Fruit fly (Drosophila melanogaster) whole organism, embryonic: ENCODE results near the gene CG34002.

Experiments used
- CG10147 ChIP-seq: fragments of 200-800 bp; sonication (Bioruptor generic); optimal IDR thresholded peaks from 2 replicates; lab custom pipeline; 2019; ENCODE audit warnings: missing biosample characterization, mild to moderate bottlenecking, missing genetic modification characterization, moderate library complexity
- CG10543 ChIP-seq: fragments of 200-800 bp; sonication (Bioruptor generic); optimal IDR thresholded peaks from 3 replicates; lab custom pipeline; 2017; ENCODE audit warnings: missing biosample characterization, mild to moderate bottlenecking, missing genetic modification characterization, moderate library complexity
- CG11085 ChIP-seq: fragments of 200-800 bp; sonication (Bioruptor generic); IDR thresholded peaks from 2 replicates; pipeline ENCODE4 v1.3.6; 2022; ENCODE audit warnings: missing biosample characterization, missing genetic modification characterization
- CG11093 ChIP-seq: fragments of 200-800 bp; sonication (Bioruptor generic); IDR thresholded peaks from 3 replicates; pipeline ENCODE4 v1.3.6; 2022; ENCODE audit warnings: missing biosample characterization, missing genetic modification characterization
- CG11695 ChIP-seq: fragments of 200-800 bp; sonication (Bioruptor generic); IDR thresholded peaks from 3 replicates; pipeline ENCODE4 v1.3.6; 2022; ENCODE audit warnings: missing biosample characterization, missing genetic modification characterization
- CG12071 ChIP-seq: fragments of 200-800 bp; sonication (Bioruptor generic); optimal IDR thresholded peaks from 3 replicates; lab custom pipeline; 2018; ENCODE audit warnings: missing biosample characterization, mild to moderate bottlenecking, missing genetic modification characterization
- CG15514 ChIP-seq: fragments of 200-800 bp; sonication (Bioruptor generic); optimal IDR thresholded peaks from 3 replicates; lab custom pipeline; 2017; ENCODE audit warnings: missing biosample characterization, missing genetic modification characterization, mild to moderate bottlenecking, moderate library complexity, missing genetic modification reagents
- CG15696 ChIP-seq: fragments of 200-800 bp; sonication (Bioruptor generic); optimal IDR thresholded peaks from 2 replicates; lab custom pipeline; 2019; ENCODE audit warnings: missing biosample characterization, mild to moderate bottlenecking, missing genetic modification characterization, moderate library complexity
- CG3281 ChIP-seq: fragments of 200-800 bp; sonication (Bioruptor generic); optimal IDR thresholded peaks from 3 replicates; lab custom pipeline; 2017; ENCODE audit warnings: missing biosample characterization, mild to moderate bottlenecking, missing genetic modification characterization
- CG3847 ChIP-seq: fragments of 200-800 bp; sonication (Bioruptor generic); IDR thresholded peaks from 2 replicates; pipeline ENCODE4 v1.3.6; 2022; ENCODE audit warnings: missing biosample characterization, missing genetic modification characterization
- CG4617 ChIP-seq: fragments of 200-800 bp; sonication (Bioruptor generic); optimal IDR thresholded peaks from 3 replicates; lab custom pipeline; 2016; ENCODE audit warnings: missing biosample characterization, missing genetic modification characterization, borderline replicate concordance
- CG6689 ChIP-seq: fragments of 200-800 bp; sonication (Bioruptor generic); IDR thresholded peaks from 2 replicates; pipeline ENCODE4 v1.3.6; 2022; ENCODE audit warnings: missing biosample characterization, missing genetic modification characterization
- CG6765 ChIP-seq: fragments of 200-800 bp; sonication (Bioruptor generic); optimal IDR thresholded peaks from 3 replicates; lab custom pipeline; 2017; ENCODE audit warnings: missing biosample characterization, mild to moderate bottlenecking, missing genetic modification characterization
- CG8388 ChIP-seq: fragments of 200-800 bp; sonication (Bioruptor generic); optimal IDR thresholded peaks from 2 replicates; lab custom pipeline; 2019; ENCODE audit warnings: missing biosample characterization, mild to moderate bottlenecking, missing genetic modification characterization, moderate library complexity
- CG9437 ChIP-seq: fragments of 200-800 bp; sonication (Bioruptor generic); optimal IDR thresholded peaks from 2 replicates; lab custom pipeline; 2018; ENCODE audit warnings: missing biosample characterization, mild to moderate bottlenecking, missing genetic modification characterization
- CkIIα-i1 ChIP-seq: fragments of 200-800 bp; sonication (Bioruptor generic); IDR thresholded peaks from 2 replicates; pipeline ENCODE4 v1.3.6; 2022; ENCODE audit warnings: missing biosample characterization, missing genetic modification characterization
- Dad ChIP-seq: fragments of 200-800 bp; sonication (Bioruptor generic); optimal IDR thresholded peaks from 3 replicates; lab custom pipeline; 2016; ENCODE audit warnings: missing biosample characterization, missing genetic modification characterization
- Ets65A ChIP-seq: fragments of 200-800 bp; sonication (Bioruptor generic); peaks from one replicate; lab custom pipeline; 2016; ENCODE audit warnings: missing biosample characterization, missing genetic modification characterization
- MBD-R2 ChIP-seq: fragments of 200-800 bp; sonication (Bioruptor generic); IDR thresholded peaks from 2 replicates; pipeline ENCODE4 v1.3.6; 2022; ENCODE audit warnings: missing biosample characterization, missing genetic modification characterization
- Opbp ChIP-seq: fragments of 200-800 bp; sonication (Bioruptor generic); IDR thresholded peaks from 3 replicates; pipeline ENCODE4 v1.3.6; 2022; ENCODE audit warnings: missing biosample characterization, missing genetic modification characterization; ENCODE audit not compliant: partially characterized antibody
- Sry-β ChIP-seq: fragments of 200-800 bp; sonication (Bioruptor generic); optimal IDR thresholded peaks from 2 replicates; lab custom pipeline; 2018; ENCODE audit warnings: missing biosample characterization, mild to moderate bottlenecking, missing genetic modification characterization, moderate library complexity
- ap ChIP-seq: fragments of 200-800 bp; sonication (Bioruptor generic); IDR thresholded peaks from 2 replicates; pipeline ENCODE4 v1.3.6; 2022; ENCODE audit warnings: missing biosample characterization, missing genetic modification characterization
- croc ChIP-seq: fragments of 200-800 bp; sonication (Bioruptor generic); conservative IDR thresholded peaks from 3 replicates; pipeline ENCODE4 v1.3.6; 2022; ENCODE audit warnings: missing biosample characterization, missing genetic modification characterization
- da ChIP-seq: fragments of 200-800 bp; sonication (Bioruptor generic); optimal IDR thresholded peaks from 2 replicates; lab custom pipeline; 2016; ENCODE audit warnings: missing biosample characterization, missing genetic modification characterization
- ewg ChIP-seq: fragments of 200-800 bp; sonication (Bioruptor generic); optimal IDR thresholded peaks from 3 replicates; lab custom pipeline; 2017; ENCODE audit warnings: mild to moderate bottlenecking, missing biosample characterization, missing genetic modification reagents, missing genetic modification characterization
- fd96Cb ChIP-seq: fragments of 200-800 bp; sonication (Bioruptor generic); optimal IDR thresholded peaks from 2 replicates; lab custom pipeline; 2018; ENCODE audit warnings: missing biosample characterization, mild to moderate bottlenecking, missing genetic modification characterization, moderate library complexity
- gsb ChIP-seq: fragments of 200-800 bp; sonication (Bioruptor generic); IDR thresholded peaks from 2 replicates; pipeline ENCODE4 v1.3.6; 2022; ENCODE audit warnings: missing biosample characterization, missing genetic modification characterization
- gt ChIP-seq: fragments of 200-800 bp; sonication (Bioruptor generic); IDR thresholded peaks from 2 replicates; pipeline ENCODE4 v1.3.6; 2022; ENCODE audit warnings: missing biosample characterization, missing genetic modification characterization
- hb ChIP-seq: fragments of 200-800 bp; sonication (Bioruptor generic); IDR thresholded peaks from 3 replicates; pipeline ENCODE4 v1.3.6; 2022; ENCODE audit warnings: missing biosample characterization, missing genetic modification characterization; ENCODE audit not compliant: partially characterized antibody
- jing ChIP-seq: fragments of 200-800 bp; sonication (Bioruptor generic); optimal IDR thresholded peaks from 2 replicates; lab custom pipeline; 2018; ENCODE audit warnings: missing biosample characterization, mild to moderate bottlenecking, missing genetic modification characterization
- klu ChIP-seq: fragments of 200-800 bp; sonication (Bioruptor generic); IDR thresholded peaks from 2 replicates; pipeline ENCODE4 v1.3.6; 2022; ENCODE audit warnings: missing biosample characterization, missing genetic modification characterization
- odd ChIP-seq: fragments of 200-800 bp; sonication (Bioruptor generic); optimal IDR thresholded peaks from 2 replicates; lab custom pipeline; 2017; ENCODE audit warnings: missing biosample characterization, mild to moderate bottlenecking, missing genetic modification characterization
- pita ChIP-seq: fragments of 200-800 bp; sonication (Bioruptor generic); optimal IDR thresholded peaks from 2 replicates; lab custom pipeline; 2017; ENCODE audit warnings: missing biosample characterization, mild to moderate bottlenecking, missing genetic modification characterization
- pzg ChIP-seq: fragments of 200-800 bp; sonication (Bioruptor generic); optimal IDR thresholded peaks from 3 replicates; lab custom pipeline; 2018; ENCODE audit warnings: missing biosample characterization, mild to moderate bottlenecking, missing genetic modification characterization, moderate library complexity
- scrt ChIP-seq: fragments of 200-800 bp; sonication (Bioruptor generic); optimal IDR thresholded peaks from 2 replicates; lab custom pipeline; 2018; ENCODE audit warnings: missing biosample characterization, mild to moderate bottlenecking, missing genetic modification characterization, moderate library complexity
- sug ChIP-seq: fragments of 200-800 bp; optimal IDR thresholded peaks from 2 replicates; lab custom pipeline; 2019; ENCODE audit warnings: missing biosample characterization, mild to moderate bottlenecking, missing genetic modification characterization, moderate library complexity
- ttk ChIP-seq: fragments of 200-800 bp; sonication (Bioruptor generic); IDR thresholded peaks from 2 replicates; pipeline ENCODE4 v2.1.2; 2022; ENCODE audit warnings: missing biosample characterization, missing genetic modification characterization
- twi ChIP-seq: fragments of 200-800 bp; optimal IDR thresholded peaks from 2 replicates; lab custom pipeline; 2019; ENCODE audit warnings: missing biosample characterization, mild to moderate bottlenecking, missing genetic modification characterization, moderate library complexity

CG34002 gene

DNA sequence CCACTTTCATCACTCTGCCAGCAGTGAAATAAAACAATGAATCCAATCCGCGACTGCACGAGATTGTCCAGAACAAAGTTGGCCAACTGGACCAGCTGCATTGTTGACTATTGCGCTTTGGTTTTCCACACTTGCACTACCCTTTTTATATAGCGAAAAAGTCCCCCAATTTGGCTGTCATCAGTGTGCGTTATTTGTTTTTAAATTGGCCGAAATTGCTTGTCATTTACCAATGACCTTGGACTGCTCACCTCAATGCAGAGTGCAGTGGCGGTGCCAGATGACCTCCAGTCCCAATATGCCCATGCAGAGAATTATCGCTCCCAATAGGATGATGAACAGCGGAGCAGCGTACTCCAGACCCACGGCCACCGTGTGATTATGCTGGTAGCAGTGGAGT, 40.5 kb upstream of the CG34002 start, which contains the start of gene Ir75a:
TSS of gene Ir75a (minus strand) at position 101 of the 400 bp plus-strand sequence.
- TF ChIP-seq MBD-R2 (GFP tag; lab: Robert Waterston, UW), result no peak
- no peak for TF ChIP-seq CG15696
- TF ChIP-seq CG10147 (GFP tag; lab: Kevin White, UChicago), result no peak
- TF ChIP-seq CG3281 (GFP tag; lab: Kevin White, UChicago), result no peak
- TF ChIP-seq CG11085 (GFP tag; lab: Robert Waterston, UW), result no peak
- no peak for TF ChIP-seq fd96Cb (tag; lab: Kevin White, UChicago)
- TF ChIP-seq CG6689 (GFP tag; lab: Robert Waterston, UW), result no peak
- no peak for TF ChIP-seq ap (GFP tag; lab: Robert Waterston, UW)
- TF ChIP-seq CG9437 (GFP tag; lab: Kevin White, UChicago), result no peak
- no peak for TF ChIP-seq CG10543 (GFP tag; lab: Kevin White, UChicago)
- TF ChIP-seq CG4617, result no peak
- TF ChIP-seq jing (GFP tag; lab: Kevin White, UChicago), result no peak
- TF ChIP-seq CG12071 (GFP tag; lab: Kevin White, UChicago), result no peak
- no peak for TF ChIP-seq CG15514 (GFP tag; lab: Kevin White, UChicago)
- no peak for TF ChIP-seq ttk (GFP tag; lab: Robert Waterston, UW)
- no peak for TF ChIP-seq CG6765 (GFP tag; lab: Kevin White, UChicago)
- no peak for TF ChIP-seq pita (GFP tag; lab: Kevin White, UChicago)
- no peak for TF ChIP-seq croc (GFP tag; lab: Robert Waterston, UW)
- no peak for TF ChIP-seq CkIIα-i1 (GFP tag; lab: Robert Waterston, UW)
- TF ChIP-seq twi (tag; lab: Kevin White, UChicago), result no peak

DNA sequence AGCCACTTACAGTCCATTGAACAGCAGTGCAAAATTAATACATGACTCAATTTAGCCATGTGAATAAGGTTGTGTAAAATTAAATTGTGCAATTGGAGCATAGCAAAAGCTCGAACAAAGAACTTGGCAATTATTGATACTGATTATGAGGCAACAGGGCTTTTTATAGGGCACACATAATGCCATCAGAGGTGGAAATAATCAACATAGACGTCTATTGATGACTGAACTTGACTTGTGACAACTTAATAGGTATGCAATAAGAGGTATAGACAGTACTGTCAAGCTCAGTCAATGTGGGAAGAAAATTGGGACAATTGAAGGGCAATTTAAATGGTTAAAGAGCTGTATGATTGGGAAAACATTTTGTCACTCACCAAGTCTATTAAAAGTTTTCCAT, 38.2 kb upstream of the CG34002 start, which contains the start of gene Ir75b:
TSS of gene Ir75b (minus strand) at position 101 of the 400 bp plus-strand sequence.
- TF ChIP-seq Dad (GFP tag; lab: Kevin White, UChicago), result no peak
- no peak for TF ChIP-seq pzg (GFP tag; lab: Kevin White, UChicago)
- no peak for TF ChIP-seq Opbp (GFP tag; lab: Robert Waterston, UW)
- no peak for TF ChIP-seq Sry-β
- TF ChIP-seq gt (GFP tag; lab: Robert Waterston, UW), result no peak
- TF ChIP-seq klu (GFP tag; lab: Robert Waterston, UW), result no peak
- no peak for TF ChIP-seq sug (tag; lab: Kevin White, UChicago)
- TF ChIP-seq CG11093 (GFP tag; lab: Robert Waterston, UW), result no peak
- no peak for TF ChIP-seq CG8388 (GFP tag; lab: Kevin White, UChicago)
- no peak for TF ChIP-seq da (GFP tag; lab: Kevin White, UChicago)
- TF ChIP-seq MBD-R2 (GFP tag; lab: Robert Waterston, UW), result no peak
- no peak for TF ChIP-seq gsb

DNA sequence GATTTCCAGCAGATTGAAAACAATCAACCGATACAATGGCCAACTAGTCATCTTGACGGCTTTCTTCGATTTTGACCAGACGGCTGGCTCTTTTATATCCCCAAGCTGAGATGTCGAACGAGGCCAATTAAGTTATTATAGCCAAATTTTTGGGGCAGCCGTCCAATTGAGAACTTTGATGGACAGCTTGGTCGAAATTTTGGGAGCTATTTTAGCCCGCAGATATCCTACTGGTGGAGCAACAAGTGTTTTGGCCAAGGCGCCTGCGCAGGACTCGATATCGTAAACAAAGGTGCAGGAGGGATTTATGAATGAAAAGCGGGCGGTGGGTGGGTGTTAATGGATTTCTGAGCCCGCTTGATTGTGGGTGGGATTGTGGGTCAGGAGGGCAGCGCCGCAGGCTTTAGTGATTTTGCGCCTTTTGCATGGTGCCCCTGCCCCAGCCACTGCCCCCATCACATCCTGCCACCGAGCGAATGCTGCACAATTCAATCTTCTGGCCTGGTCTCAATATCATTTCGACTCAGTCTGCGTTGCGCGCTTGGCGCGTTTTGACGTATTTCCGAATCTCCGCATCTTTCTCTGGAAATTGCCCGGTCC, 35.4 kb upstream of the CG34002 start, which contains the start of the genes Ir75c and Grd:
TSS of gene Ir75c (minus strand) at position 51 of the 600 bp plus-strand sequence.
TSS of gene Grd (plus strand) at position 550 of the 600 bp plus-strand sequence.
- TF ChIP-seq CG3847 (GFP tag; lab: Robert Waterston, UW) (0 out of 2 replicates have a peak, but pooled peaks have one; percentile 7), odd (no peak), CG11695 (GFP tag; lab: Robert Waterston, UW) (no peak), ewg (GFP tag; lab: Kevin White, UChicago) (peak; percentile 55), hb (GFP tag; lab: Robert Waterston, UW) (0 out of 3 replicates have a peak, but pooled peaks have one; percentile 24), Ets65A (GFP tag; lab: Kevin White, UChicago) (peak; percentile 25), scrt (GFP tag; lab: Kevin White, UChicago) (peak; percentile 87)
